Worm (Caenorhabditis elegans): ENCODE measurements around the gene sptl-1.

Gene sptl-1

ce11 chrII:31521-31920 lies 19.9 kb upstream of the sptl-1 start, which contains the start of the genes F23F1.5 and fbxc-54:
F23F1.5 (minus strand) TSS chrII:31584.
fbxc-54 (plus strand) TSS chrII:31719.
- TF ChIP-seq Y48G9A.11 (GFP tag; IDR thresholded peaks at IDR 0.05) (no peak), mxl-3 (GFP tag; optimal IDR thresholded peaks at IDR 0.05) (no peak), F49E8.2 (tag; optimal IDR thresholded peaks at IDR 0.05; ENCODE audit: borderline replicate concordance) (no peak), lsy-2 (tag; optimal IDR thresholded peaks at IDR 0.05) (peak in 1 of 2 experiments; percentile 58), F44E2.7 (GFP tag; IDR thresholded peaks at IDR 0.05) (no peak), F10B5.3 (tag; optimal IDR thresholded peaks at IDR 0.05) (no peak), set-16 (GFP tag; IDR thresholded peaks at IDR 0.05) (no peak), daf-16 (GFP tag; optimal IDR thresholded peaks at IDR 0.05) (no peak), daf-16 (tag; optimal IDR thresholded peaks at IDR 0.05) (peak; percentile 62), dpl-1 (GFP tag; optimal IDR thresholded peaks at IDR 0.05) (peak; percentile 31), nhr-10 (tag; optimal IDR thresholded peaks at IDR 0.05) (no peak), daf-12 (tag; optimal IDR thresholded peaks at IDR 0.05) (no peak), nhr-41 (GFP tag; IDR thresholded peaks at IDR 0.05) (no peak), nhr-237 (tag; optimal IDR thresholded peaks at IDR 0.05) (no peak), mes-2 (tag; optimal IDR thresholded peaks at IDR 0.05; ENCODE audit: poor library complexity, severe bottlenecking) (peak; percentile 37), lin-15B (tag; optimal IDR thresholded peaks at IDR 0.05) (no peak), vab-7 (GFP tag; IDR thresholded peaks at IDR 0.05) (no peak), hlh-11 (tag; optimal IDR thresholded peaks at IDR 0.05) (no peak), jun-1 (tag; optimal IDR thresholded peaks at IDR 0.05) (no peak), nhr-6 (tag; optimal IDR thresholded peaks at IDR 0.05) (peak; percentile 37), mep-1 (tag; optimal IDR thresholded peaks at IDR 0.05) (no peak), nhr-28 (tag; optimal IDR thresholded peaks at IDR 0.05) (no peak), skn-1 (tag; optimal IDR thresholded peaks at IDR 0.05) (no peak), aly-2 (tag; optimal IDR thresholded peaks at IDR 0.05) (no peak), R02D3.7 (tag; optimal IDR thresholded peaks at IDR 0.05) (peak; percentile 43), snpc-1.2 (GFP tag; IDR thresholded peaks at IDR 0.05) (no peak), hif-1 (tag; optimal IDR thresholded peaks at IDR 0.05) (no peak), pqm-1 (tag; optimal IDR thresholded peaks at IDR 0.05) (no peak), dve-1 (tag; optimal IDR thresholded peaks at IDR 0.05; ENCODE audit: insufficient read depth) (peak; percentile 18), madf-5 (GFP tag; IDR thresholded peaks at IDR 0.05) (no peak), duxl-1 (tag; optimal IDR thresholded peaks at IDR 0.05; ENCODE audit: poor library complexity) (no peak), nhr-111 (GFP tag; optimal IDR thresholded peaks at IDR 0.05) (no peak), arid-1 (GFP tag; conservative IDR thresholded peaks at IDR 0.05) (no peak), mdl-1 (tag; optimal IDR thresholded peaks at IDR 0.05) (no peak), T20F7.1 (GFP tag; optimal IDR thresholded peaks at IDR 0.05) (peak; percentile 90)

- no peak for TF ChIP-seq snpc-4 (tag; optimal IDR thresholded peaks at IDR 0.05)
- TF ChIP-seq daf-16 (GFP tag; optimal IDR thresholded peaks at IDR 0.05): no peak
- no peak for TF ChIP-seq daf-16 (tag; optimal IDR thresholded peaks at IDR 0.05)
- TF ChIP-seq zip-11 (GFP tag; IDR thresholded peaks at IDR 0.05): no peak
- TF ChIP-seq attf-4 (tag; optimal IDR thresholded peaks at IDR 0.05): no peak
- TF ChIP-seq aly-2 (tag; optimal IDR thresholded peaks at IDR 0.05): no peak
- TF ChIP-seq tag-97 (GFP tag; IDR thresholded peaks at IDR 0.05): no peak
- no peak for TF ChIP-seq tra-1 (GFP tag; IDR thresholded peaks at IDR 0.05)
- no peak for TF ChIP-seq lim-7 (GFP tag; IDR thresholded peaks at IDR 0.05)
- TF ChIP-seq nhr-10 (tag; optimal IDR thresholded peaks at IDR 0.05): no peak
- no peak for TF ChIP-seq set-16 (GFP tag; IDR thresholded peaks at IDR 0.05)
- no peak for TF ChIP-seq F10B5.3 (tag; optimal IDR thresholded peaks at IDR 0.05)
- no peak for TF ChIP-seq ctbp-1 (GFP tag; IDR thresholded peaks at IDR 0.05)
- no peak for TF ChIP-seq Y105C5A.15 (GFP tag; IDR thresholded peaks at IDR 0.05)
- TF ChIP-seq nhr-77 (tag; optimal IDR thresholded peaks at IDR 0.05): no peak
- no peak for TF ChIP-seq gei-8 (GFP tag; optimal IDR thresholded peaks at IDR 0.05)
- no peak for TF ChIP-seq ceh-28 (tag; optimal IDR thresholded peaks at IDR 0.05)
- no peak for TF ChIP-seq pqm-1 (tag; optimal IDR thresholded peaks at IDR 0.05)
- TF ChIP-seq daf-12 (tag; optimal IDR thresholded peaks at IDR 0.05): no peak
- TF ChIP-seq vab-7 (GFP tag; IDR thresholded peaks at IDR 0.05): no peak
These were observed 17.5 kb upstream of the sptl-1 start, which contains the start of gene F23F1.2 for ce11 chrII:33904-34303. F23F1.2 (plus strand) TSS chrII:34204.

Measured in whole organism, L4 larva.